Fruit fly (Drosophila melanogaster): ENCODE data around the gene Rad17.

DNA sequence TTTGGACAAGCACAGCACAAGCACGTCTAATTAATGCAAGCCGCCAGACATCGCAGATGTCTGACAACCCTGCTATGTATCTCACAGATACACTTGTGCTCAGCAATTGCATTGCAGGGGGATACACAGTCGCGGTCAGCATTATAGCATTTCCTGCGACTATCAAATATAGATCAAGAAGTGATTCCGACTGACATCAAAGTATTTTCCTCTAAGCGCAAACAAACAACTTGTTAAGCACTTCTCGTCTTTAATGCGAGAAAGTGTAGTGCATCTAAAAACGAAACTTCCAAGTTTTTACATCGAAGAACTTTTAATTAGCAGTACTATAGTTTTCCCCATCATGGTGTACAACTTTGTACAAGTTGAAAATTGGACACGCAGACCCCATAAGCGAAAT is 9.9 kb upstream of the Rad17 start:
- peak; percentile 53 for TF ChIP-seq CG34367 (tag; optimal IDR thresholded peaks at IDR 0.05)
- peak; percentile 65 for TF ChIP-seq CG9948 (tag; optimal IDR thresholded peaks at IDR 0.05)
- TF ChIP-seq Pif1B (GFP tag; optimal IDR thresholded peaks at IDR 0.05): peak; percentile 60
- TF ChIP-seq CG8159 (tag; optimal IDR thresholded peaks at IDR 0.05): peak; percentile 70
- peak; percentile 60; the same call in 1 of the 3 replicates for TF ChIP-seq CG4496 (GFP tag; IDR thresholded peaks at IDR 0.05)
- no peak for TF ChIP-seq D1 (tag; optimal IDR thresholded peaks at IDR 0.05)
